Fruit fly (Drosophila melanogaster): ENCODE results near the gene VhaPPA1-1.
A peak's percentile ranks its signal among the peaks of the same experiment; 100 is the strongest.

Gene VhaPPA1-1

dm6 chr3R:14853767-14854191 lies 50.1 kb downstream of the VhaPPA1-1 start (continued):
- TF ChIP-seq CG16779 (GFP tag; IDR thresholded peaks at IDR 0.05) (no peak), CG10366 (GFP tag; IDR thresholded peaks at IDR 0.05) (no peak), Ptx1 (GFP tag; IDR thresholded peaks at IDR 0.05) (no peak), Taf1 (GFP tag; IDR thresholded peaks at IDR 0.05) (no peak), Lim3 (GFP tag; IDR thresholded peaks at IDR 0.05) (no peak), CG9876 (GFP tag; optimal IDR thresholded peaks at IDR 0.05) (no peak), Camta (GFP tag; optimal IDR thresholded peaks at IDR 0.05) (peak; percentile 32), CG9437 (GFP tag; optimal IDR thresholded peaks at IDR 0.05) (no peak), CG8478 (optimal IDR thresholded peaks at IDR 0.05) (no peak), tna (GFP tag; IDR thresholded peaks at IDR 0.05; ENCODE audit: partially characterized antibody) (no peak), Tbp (GFP tag; optimal IDR thresholded peaks at IDR 0.05) (no peak), zfh1 (GFP tag; IDR thresholded peaks at IDR 0.05) (no peak), H2.0 (GFP tag; IDR thresholded peaks at IDR 0.05) (no peak), CG10959 (GFP tag; IDR thresholded peaks at IDR 0.05) (0 out of 2 replicates have a peak, but pooled peaks have one; percentile 8), dmrt11E (tag; optimal IDR thresholded peaks at IDR 0.05) (no peak), B-H1 (GFP tag; IDR thresholded peaks at IDR 0.05) (no peak), CG12744 (GFP tag; optimal IDR thresholded peaks at IDR 0.05) (no peak), Hr39 (optimal IDR thresholded peaks at IDR 0.05) (no peak), cg (GFP tag; optimal IDR thresholded peaks at IDR 0.05) (peak; percentile 77), CG34422 (GFP tag; IDR thresholded peaks at IDR 0.05) (no peak), CG5953 (GFP tag; IDR thresholded peaks at IDR 0.05) (no peak), psq (GFP tag; optimal IDR thresholded peaks at IDR 0.05) (no peak), btn (GFP tag; optimal IDR thresholded peaks at IDR 0.05) (no peak), fu2 (GFP tag; optimal IDR thresholded peaks at IDR 0.05) (no peak), CG1529 (GFP tag; optimal IDR thresholded peaks at IDR 0.05) (peak; percentile 10), zfh2 (GFP tag; optimal IDR thresholded peaks at IDR 0.05) (no peak), CG15696 (tag; optimal IDR thresholded peaks at IDR 0.05) (no peak), bbx (GFP tag; IDR thresholded peaks at IDR 0.05; ENCODE audit: partially characterized antibody) (no peak), Sry-β (GFP tag; optimal IDR thresholded peaks at IDR 0.05) (no peak), Eip74EF (GFP tag; optimal IDR thresholded peaks at IDR 0.05) (no peak), gem (tag; optimal IDR thresholded peaks at IDR 0.05) (no peak), tup (GFP tag; optimal IDR thresholded peaks at IDR 0.05) (no peak), HLH3B (GFP tag; IDR thresholded peaks at IDR 0.05) (no peak; the same call in 1 of the 2 replicates), CG3281 (GFP tag; optimal IDR thresholded peaks at IDR 0.05) (peak; percentile 82), Mes4 (GFP tag; optimal IDR thresholded peaks at IDR 0.05) (no peak), chinmo (GFP tag; IDR thresholded peaks at IDR 0.05; ENCODE audit: partially characterized antibody) (peak; percentile 89; the same call in 2 of the 4 replicates), CG30020 (tag; optimal IDR thresholded peaks at IDR 0.05) (no peak), CG7786 (GFP tag; optimal IDR thresholded peaks at IDR 0.05) (no peak), CG4730 (GFP tag; IDR thresholded peaks at IDR 0.05) (no peak), CG11723 (GFP tag; optimal IDR thresholded peaks at IDR 0.05) (peak; percentile 53), luna (GFP tag; optimal IDR thresholded peaks at IDR 0.05) (peak; percentile 24), Deaf1 (tag; optimal IDR thresholded peaks at IDR 0.05) (peak; percentile 87), CG18476 (GFP tag; optimal IDR thresholded peaks at IDR 0.05) (no peak), CG5245 (GFP tag; optimal IDR thresholded peaks at IDR 0.05) (no peak), CG12659 (GFP tag; optimal IDR thresholded peaks at IDR 0.05) (peak; percentile 44), Asciz (GFP tag; optimal IDR thresholded peaks at IDR 0.05) (peak; percentile 7), CG10209 (GFP tag; optimal IDR thresholded peaks at IDR 0.05) (no peak), CG8290 (GFP tag; optimal IDR thresholded peaks at IDR 0.05) (no peak), CG8290 (tag; optimal IDR thresholded peaks at IDR 0.05) (peak in 1 of 2 experiments; percentile 64), nau (GFP tag; optimal IDR thresholded peaks at IDR 0.05) (peak; percentile 24), crp (GFP tag; optimal IDR thresholded peaks at IDR 0.05) (no peak), CG11456 (GFP tag; IDR thresholded peaks at IDR 0.05) (0 out of 3 replicates have a peak, but pooled peaks have one; percentile 41)

All from whole organism, embryonic.